Fruit fly (Drosophila melanogaster) whole organism, embryonic: ENCODE results near the gene CG15818.

Experiments used
- Abd-B ChIP-seq: fragments of 200-800 bp; sonication (Bioruptor generic); optimal IDR thresholded peaks from 2 replicates; lab custom pipeline; 2018; ENCODE audit warnings: missing biosample characterization, mild to moderate bottlenecking, missing genetic modification characterization, moderate library complexity
- Atf6 ChIP-seq: fragments of 200-800 bp; sonication (Bioruptor generic); IDR thresholded peaks from 2 replicates; pipeline ENCODE4 v1.3.6; 2022; ENCODE audit warnings: missing biosample characterization, missing genetic modification characterization
- Awh ChIP-seq: fragments of 200-800 bp; sonication (Bioruptor generic); IDR thresholded peaks from 2 replicates; pipeline ENCODE4, ENCODE4 v1.3.6; 2022; ENCODE audit warnings: missing biosample characterization, missing genetic modification characterization
- CG11085 ChIP-seq: fragments of 200-800 bp; sonication (Bioruptor generic); IDR thresholded peaks from 2 replicates; pipeline ENCODE4 v1.3.6; 2022; ENCODE audit warnings: missing biosample characterization, missing genetic modification characterization
- CG14860 ChIP-seq: fragments of 200-800 bp; sonication (Bioruptor generic); IDR thresholded peaks from 3 replicates; pipeline ENCODE4 v1.3.6; 2022; ENCODE audit warnings: missing biosample characterization, missing genetic modification characterization; ENCODE audit not compliant: partially characterized antibody
- CG16813 ChIP-seq: fragments of 200-800 bp; sonication (Bioruptor generic); IDR thresholded peaks from 3 replicates; pipeline ENCODE4 v1.3.6; 2022; ENCODE audit warnings: missing biosample characterization, missing genetic modification characterization; ENCODE audit not compliant: partially characterized antibody
- CG16815 ChIP-seq: fragments of 200-800 bp; sonication (Bioruptor generic); optimal IDR thresholded peaks from 3 replicates; lab custom pipeline; 2017; ENCODE audit warnings: missing biosample characterization, mild to moderate bottlenecking, missing genetic modification characterization
- CG17328 ChIP-seq: fragments of 200-800 bp; sonication (Bioruptor generic); IDR thresholded peaks from 2 replicates; pipeline ENCODE4 v1.3.6; 2022; ENCODE audit warnings: missing biosample characterization, missing genetic modification characterization
- CG17612 ChIP-seq: fragments of 200-800 bp; sonication (Bioruptor generic); IDR thresholded peaks from 2 replicates; pipeline ENCODE4 v1.3.6; 2022; ENCODE audit warnings: missing biosample characterization, missing genetic modification characterization
- CG18764 ChIP-seq: fragments of 200-800 bp; sonication (Bioruptor generic); optimal IDR thresholded peaks from 3 replicates; lab custom pipeline; 2016; ENCODE audit warnings: missing biosample characterization, missing genetic modification characterization
- CG3281 ChIP-seq: fragments of 200-800 bp; sonication (Bioruptor generic); optimal IDR thresholded peaks from 3 replicates; lab custom pipeline; 2017; ENCODE audit warnings: missing biosample characterization, mild to moderate bottlenecking, missing genetic modification characterization
- CG3407 ChIP-seq: fragments of 200-800 bp; sonication (Bioruptor generic); optimal IDR thresholded peaks from 2 replicates; lab custom pipeline; 2018; ENCODE audit warnings: missing biosample characterization, mild to moderate bottlenecking, missing genetic modification characterization
- CG42726 ChIP-seq: fragments of 200-800 bp; sonication (Bioruptor generic); IDR thresholded peaks from 2 replicates; pipeline ENCODE4 v1.3.6; 2022; ENCODE audit warnings: missing biosample characterization, missing genetic modification characterization; ENCODE audit not compliant: partially characterized antibody
- CG4617 ChIP-seq: fragments of 200-800 bp; sonication (Bioruptor generic); optimal IDR thresholded peaks from 3 replicates; lab custom pipeline; 2016; ENCODE audit warnings: missing biosample characterization, missing genetic modification characterization, borderline replicate concordance
- CG4707 ChIP-seq: fragments of 200-800 bp; sonication (Bioruptor generic); optimal IDR thresholded peaks from 2 replicates; lab custom pipeline; 2018; ENCODE audit warnings: missing biosample characterization, mild to moderate bottlenecking, missing genetic modification characterization, moderate library complexity
- CG5180 ChIP-seq: fragments of 200-800 bp; sonication (Bioruptor generic); optimal IDR thresholded peaks from 3 replicates; lab custom pipeline; 2017; ENCODE audit warnings: missing biosample characterization, missing genetic modification characterization, mild to moderate bottlenecking, moderate library complexity, missing genetic modification reagents
- CG6683 ChIP-seq: fragments of 200-800 bp; sonication (Bioruptor generic); optimal IDR thresholded peaks from 2 replicates; lab custom pipeline; 2017; ENCODE audit warnings: missing biosample characterization, mild to moderate bottlenecking, missing genetic modification characterization, missing genetic modification reagents
- CG7786 ChIP-seq: fragments of 200-800 bp; sonication (Bioruptor generic); optimal IDR thresholded peaks from 2 replicates; lab custom pipeline; 2016; ENCODE audit warnings: missing biosample characterization, missing genetic modification characterization
- D19B ChIP-seq: fragments of 200-800 bp; sonication (Bioruptor generic); optimal IDR thresholded peaks from 2 replicates; lab custom pipeline; 2017; ENCODE audit warnings: missing biosample characterization, mild to moderate bottlenecking, missing genetic modification characterization
- Dip2 ChIP-seq: fragments of 200-800 bp; sonication (Bioruptor generic); IDR thresholded peaks from 2 replicates; pipeline ENCODE4 v1.3.6; 2022; ENCODE audit warnings: missing biosample characterization, missing genetic modification characterization
- Dp ChIP-seq: fragments of 200-800 bp; sonication (Bioruptor generic); optimal IDR thresholded peaks from 2 replicates; lab custom pipeline; 2018; ENCODE audit warnings: missing biosample characterization, mild to moderate bottlenecking, missing genetic modification characterization, moderate library complexity
- Elba2 ChIP-seq: fragments of 200-800 bp; sonication (Bioruptor generic); optimal IDR thresholded peaks from 3 replicates; lab custom pipeline; 2016; ENCODE audit warnings: missing biosample characterization, missing genetic modification characterization
- Hand ChIP-seq: fragments of 200-800 bp; sonication (Bioruptor generic); optimal IDR thresholded peaks from 2 replicates; lab custom pipeline; 2017; ENCODE audit warnings: mild to moderate bottlenecking, missing biosample characterization, missing genetic modification reagents, missing genetic modification characterization
- Lim3 ChIP-seq: fragments of 200-800 bp; sonication (Bioruptor generic); IDR thresholded peaks from 2 replicates; pipeline ENCODE4 v1.3.6; 2022; ENCODE audit warnings: missing biosample characterization, missing genetic modification characterization
- Nf-YC ChIP-seq: fragments of 200-800 bp; optimal IDR thresholded peaks from 3 replicates; lab custom pipeline; 2019; ENCODE audit warnings: missing biosample characterization, mild to moderate bottlenecking, missing genetic modification characterization, moderate library complexity
- Rx ChIP-seq: fragments of 200-800 bp; sonication (Bioruptor generic); IDR thresholded peaks from 2 replicates; pipeline ENCODE4 v1.3.6; 2022; ENCODE audit warnings: missing biosample characterization, missing genetic modification characterization
- Tbp ChIP-seq: fragments of >200 bp; optimal IDR thresholded peaks from 2 replicates; lab custom pipeline; 2018; ENCODE audit warnings: missing biosample characterization, missing genetic modification characterization
- Trl ChIP-seq, 3 experiments: fragments of >200 bp in 2 of 3; fragments of 200-800 bp in 1 of 3; sonication (Bioruptor generic) in 1 of 3; optimal IDR thresholded peaks; 2 replicates in 1 of 3; 3 replicates in 2 of 3; lab custom pipeline; 2016 to 2017; ENCODE audit warnings: missing biosample characterization in 1 of 3, missing genetic modification characterization in 1 of 3
- amos ChIP-seq: fragments of 200-800 bp; sonication (Bioruptor generic); IDR thresholded peaks from 2 replicates; pipeline ENCODE4 v1.3.6; 2022; ENCODE audit warnings: missing biosample characterization, missing genetic modification characterization; ENCODE audit not compliant: partially characterized antibody
- aop ChIP-seq: fragments of 200-800 bp; sonication (Bioruptor generic); IDR thresholded peaks from 2 replicates; pipeline ENCODE4 v1.3.6; 2022; ENCODE audit warnings: missing biosample characterization, missing genetic modification characterization
- crol ChIP-seq: fragments of 200-800 bp; sonication (Bioruptor generic); IDR thresholded peaks from 2 replicates; pipeline ENCODE4 v1.3.6; 2022; ENCODE audit warnings: missing biosample characterization, missing genetic modification characterization
- crp ChIP-seq, 2 experiments: fragments of 200-800 bp; sonication (Bioruptor generic); optimal IDR thresholded peaks; 2 replicates in 1 of 2; 3 replicates in 1 of 2; lab custom pipeline; 2017; ENCODE audit warnings: missing biosample characterization in 2 of 2, missing genetic modification characterization in 2 of 2, mild to moderate bottlenecking in 1 of 2, moderate library complexity in 1 of 2
- dan ChIP-seq: fragments of 200-800 bp; sonication (Bioruptor generic); IDR thresholded peaks from 2 replicates; pipeline ENCODE4 v1.3.6; 2022; ENCODE audit warnings: missing biosample characterization, missing genetic modification characterization
- dati ChIP-seq: fragments of 200-800 bp; sonication (Bioruptor generic); IDR thresholded peaks from 2 replicates; pipeline ENCODE4 v1.3.6; 2022; ENCODE audit warnings: missing biosample characterization, missing genetic modification characterization
- esg ChIP-seq: fragments of 200-800 bp; sonication (Bioruptor generic); conservative IDR thresholded peaks from 2 replicates; pipeline ENCODE4 v1.3.6; 2022; ENCODE audit warnings: missing biosample characterization, missing genetic modification characterization
- fu2 ChIP-seq: fragments of 200-800 bp; sonication (Bioruptor generic); optimal IDR thresholded peaks from 2 replicates; lab custom pipeline; 2016; ENCODE audit warnings: missing biosample characterization, missing genetic modification characterization
- her ChIP-seq: fragments of 200-800 bp; sonication (Bioruptor generic); optimal IDR thresholded peaks from 2 replicates; lab custom pipeline; 2016; ENCODE audit warnings: missing biosample characterization, missing genetic modification characterization
- luna ChIP-seq: fragments of 200-800 bp; sonication (Bioruptor generic); optimal IDR thresholded peaks from 2 replicates; lab custom pipeline; 2016; ENCODE audit warnings: missing biosample characterization, missing genetic modification characterization
- nom ChIP-seq: fragments of 200-800 bp; sonication (Bioruptor generic); optimal IDR thresholded peaks from 2 replicates; lab custom pipeline; 2017; ENCODE audit warnings: missing biosample characterization, missing genetic modification characterization, mild to moderate bottlenecking, moderate library complexity, missing genetic modification reagents
- rib ChIP-seq: fragments of 200-800 bp; sonication (Bioruptor generic); IDR thresholded peaks from 2 replicates; pipeline ENCODE4 v1.3.6; 2022; ENCODE audit warnings: missing biosample characterization, missing genetic modification characterization
- sna ChIP-seq: fragments of 200-800 bp; sonication (Bioruptor generic); IDR thresholded peaks from 2 replicates; pipeline ENCODE4 v1.3.6; 2022; ENCODE audit warnings: missing biosample characterization, missing genetic modification characterization; ENCODE audit not compliant: partially characterized antibody
- sr ChIP-seq: fragments of 200-800 bp; sonication (Bioruptor generic); IDR thresholded peaks from 3 replicates; pipeline ENCODE4 v1.3.6; 2022; ENCODE audit warnings: missing biosample characterization, missing genetic modification characterization
- stc ChIP-seq: fragments of 200-800 bp; sonication (Bioruptor generic); IDR thresholded peaks from 2 replicates; pipeline ENCODE4 v1.3.6; 2022; ENCODE audit warnings: missing biosample characterization, missing genetic modification characterization
- tgo ChIP-seq: fragments of 200-800 bp; sonication (Bioruptor generic); IDR thresholded peaks from 3 replicates; pipeline ENCODE4 v1.3.6; 2022; ENCODE audit warnings: missing biosample characterization, missing genetic modification characterization
- tna ChIP-seq: fragments of 200-800 bp; sonication (Bioruptor generic); IDR thresholded peaks from 2 replicates; pipeline ENCODE4 v1.3.6; 2022; ENCODE audit warnings: missing biosample characterization, missing genetic modification characterization; ENCODE audit not compliant: partially characterized antibody
- vfl ChIP-seq: fragments of 200-800 bp; sonication (Bioruptor generic); optimal IDR thresholded peaks from 2 replicates; lab custom pipeline; 2016; ENCODE audit warnings: missing biosample characterization, missing genetic modification characterization
- vvl ChIP-seq: fragments of 200-800 bp; sonication (Bioruptor generic); IDR thresholded peaks from 2 replicates; pipeline ENCODE4 v1.3.6; 2022; ENCODE audit warnings: missing biosample characterization, missing genetic modification characterization
- zen ChIP-seq: fragments of 200-800 bp; sonication (Bioruptor generic); optimal IDR thresholded peaks from 3 replicates; lab custom pipeline; 2018; ENCODE audit warnings: missing biosample characterization, mild to moderate bottlenecking, missing genetic modification characterization, moderate library complexity
- zfh2 ChIP-seq: fragments of 200-800 bp; sonication (Bioruptor generic); optimal IDR thresholded peaks from 2 replicates; lab custom pipeline; 2016; ENCODE audit warnings: missing biosample characterization, missing genetic modification characterization

CG15818 gene

DNA sequence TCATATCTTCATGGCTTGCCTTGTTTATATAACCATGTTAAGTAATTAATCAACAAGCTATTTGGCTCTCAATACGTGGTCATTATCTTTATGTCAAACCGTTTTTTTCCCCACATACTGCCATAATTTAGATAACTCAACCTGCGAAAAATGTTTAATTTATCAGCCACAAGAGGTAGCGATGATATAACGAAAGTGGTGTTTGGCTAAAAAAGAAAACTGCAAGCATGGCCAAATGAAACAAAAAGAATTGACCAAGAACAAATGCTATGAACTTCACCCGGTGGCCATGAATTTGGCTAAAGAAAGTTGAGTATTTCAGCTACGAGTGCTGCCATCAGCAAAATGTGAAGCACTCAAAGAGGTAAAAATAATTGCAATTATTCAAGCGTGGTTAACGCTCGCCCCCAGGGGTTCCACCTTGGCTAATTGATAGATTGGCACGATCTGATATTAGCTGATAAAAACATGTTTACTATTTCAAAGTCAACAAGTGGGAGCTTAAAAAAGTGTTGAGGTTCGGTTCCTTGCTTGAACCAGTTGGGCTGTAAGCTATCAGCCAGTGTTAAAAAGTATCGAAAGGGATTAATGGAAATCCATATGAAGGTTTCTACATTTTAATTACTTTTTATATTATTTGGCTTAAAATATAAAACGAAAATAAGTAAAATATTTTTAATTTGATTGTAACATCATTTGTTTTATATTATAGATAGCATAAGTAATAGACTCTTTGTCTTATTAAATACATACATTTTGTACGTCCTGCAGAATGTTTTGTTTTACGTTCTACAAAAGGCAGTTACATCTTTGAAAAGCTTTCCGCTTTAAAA lies 26.0 kb downstream of the CG15818 start (continued):
- TF ChIP-seq CG14860 (GFP tag; lab: Robert Waterston, UW) (no peak), aop (GFP tag; lab: Robert Waterston, UW) (peak; percentile 34; the same call in 1 of the 2 replicates), CG17612 (GFP tag; lab: Robert Waterston, UW) (peak; percentile 67), zfh2 (GFP tag; lab: Kevin White, UChicago) (peak; percentile 70), Dp (GFP tag; lab: Kevin White, UChicago) (peak; percentile 19), Dip2 (GFP tag; lab: Robert Waterston, UW) (no peak), CG42726 (GFP tag; lab: Robert Waterston, UW) (no peak), Abd-B (peak; percentile 5), Rx (no peak), D19B (GFP tag; lab: Kevin White, UChicago) (peak; percentile 37), CG5180 (GFP tag; lab: Kevin White, UChicago) (peak; percentile 67), vfl (GFP tag; lab: Kevin White, UChicago) (peak; percentile 30), crp (GFP tag; optimal IDR thresholded peaks at IDR 0.05; lab: Kevin White, UChicago) (no peak), CG4617 (GFP tag; lab: Kevin White, UChicago) (peak; percentile 22), tna (GFP tag; lab: Robert Waterston, UW) (no peak), CG17328 (peak; percentile 58), CG4707 (GFP tag; lab: Kevin White, UChicago) (peak; percentile 65), sr (peak; percentile 81), sna (GFP tag; lab: Robert Waterston, UW) (no peak), dan (GFP tag; lab: Robert Waterston, UW) (no peak), her (GFP tag; lab: Kevin White, UChicago) (peak; percentile 78), CG6683 (GFP tag; lab: Kevin White, UChicago) (peak; percentile 55), Lim3 (GFP tag; lab: Robert Waterston, UW) (no peak), CG11085 (peak; percentile 76), crol (no peak), Tbp (GFP tag; lab: Kevin White, UChicago) (no peak), CG18764 (GFP tag; lab: Kevin White, UChicago) (peak; percentile 76), Hand (GFP tag; lab: Kevin White, UChicago) (peak; percentile 9), esg (GFP tag; lab: Robert Waterston, UW) (no peak), CG16813 (GFP tag; lab: Robert Waterston, UW) (no peak), CG16815 (GFP tag; lab: Kevin White, UChicago) (no peak), dati (no peak), CG3407 (peak; percentile 77), stc (GFP tag; lab: Robert Waterston, UW) (peak; percentile 42; the same call in 1 of the 2 replicates), zen (tag; lab: Kevin White, UChicago) (no peak)
- TF ChIP-seq, all 482 proteins: peak for 342

DNA sequence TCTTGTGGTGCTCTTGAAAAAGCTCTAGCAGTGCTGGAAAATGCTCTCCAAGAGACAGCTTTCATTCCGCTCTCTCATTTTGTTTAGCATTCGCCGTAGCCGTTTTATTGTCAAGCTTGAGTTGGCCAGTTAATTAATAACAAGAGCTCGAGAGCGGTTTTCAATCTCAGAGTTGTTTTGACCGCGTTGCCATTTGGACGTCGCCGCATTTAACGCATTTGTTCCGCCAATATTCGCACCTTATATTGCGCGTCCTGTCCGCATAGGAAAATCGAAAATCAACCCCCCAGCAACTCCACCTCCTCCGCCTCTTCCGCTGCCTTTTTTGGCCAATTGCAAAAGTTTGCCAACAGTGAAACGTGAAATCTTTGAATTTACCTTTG lies 26.6 kb downstream of the CG15818 start, which contains the start of gene CG5973:
Gene CG5973, plus strand, starts transcription at position 168 of the 383 bp plus-strand sequence.
- peak; percentile 59 to 76 for TF ChIP-seq Trl (optimal IDR thresholded peaks at IDR 0.05; lab: Kevin White, UChicago)
- TF ChIP-seq Trl (GFP tag; optimal IDR thresholded peaks at IDR 0.05; lab: Kevin White, UChicago) = no peak
- no peak for TF ChIP-seq tgo (GFP tag; lab: Robert Waterston, UW)
- no peak for TF ChIP-seq CG7786 (GFP tag; lab: Kevin White, UChicago)
- peak; percentile 44; the same call in 1 of the 2 replicates for TF ChIP-seq rib (GFP tag; lab: Robert Waterston, UW)
- 0 out of 2 replicates have a peak, but pooled peaks have one; percentile 13 for TF ChIP-seq Atf6
- TF ChIP-seq Nf-YC (tag; lab: Kevin White, UChicago) = no peak
- TF ChIP-seq luna (GFP tag; lab: Kevin White, UChicago) = no peak
- peak; percentile 44; the same call in 1 of the 2 replicates for TF ChIP-seq amos (GFP tag; lab: Robert Waterston, UW)
- no peak for TF ChIP-seq fu2 (GFP tag; lab: Kevin White, UChicago)
- TF ChIP-seq Awh (GFP tag; lab: Robert Waterston, UW) = 0 out of 2 replicates have a peak, but pooled peaks have one; percentile 10
- peak; percentile 23; the same call in 1 of the 2 replicates for TF ChIP-seq vvl (GFP tag; lab: Robert Waterston, UW)
- no peak for TF ChIP-seq CG3281 (GFP tag; lab: Kevin White, UChicago)
- TF ChIP-seq nom = peak; percentile 53
- no peak for TF ChIP-seq Elba2 (GFP tag; lab: Kevin White, UChicago)
